Comparison of ENCODE assay signal across 2 fruit fly cellular contexts in the genomic region with DNA sequence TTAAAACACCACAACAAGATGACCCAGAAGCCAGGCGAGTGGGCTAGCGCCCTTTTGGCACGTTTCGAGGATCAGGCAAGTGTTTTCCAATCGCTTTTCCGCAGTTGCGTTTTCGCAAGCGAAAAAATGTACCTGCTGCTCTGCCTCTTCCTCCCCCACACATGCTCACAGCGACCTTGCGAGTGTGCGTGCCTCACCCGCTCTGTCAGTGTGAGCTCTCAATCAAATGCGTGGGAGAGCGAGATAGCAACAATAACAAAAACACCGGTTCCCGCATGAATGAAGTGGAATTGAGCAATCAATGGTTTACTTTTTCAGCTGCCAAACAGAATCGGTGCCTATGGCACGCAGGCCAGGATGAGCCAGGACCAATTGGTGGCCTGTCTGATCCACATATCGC.
TF ChIP-seq lines count a peak whose summit lies in the region.

No protein-coding gene starts in this region.

- no peak for TF ChIP-seq CTCF in whole organism, embryonic (GFP tag; optimal IDR thresholded peaks at IDR 0.05; lab: Kevin White, UChicago)

TF ChIP-seq in whole organism, embryonic, 481 proteins besides CTCF, POLR2A, EP300 and RAD21 (continues in another document):
- TF ChIP-seq Blimp-1 (GFP tag; optimal IDR thresholded peaks at IDR 0.05; lab: Kevin White, UChicago), result no peak
- TF ChIP-seq YL-1 (GFP tag; optimal IDR thresholded peaks at IDR 0.05; lab: Kevin White, UChicago), result peak; percentile 54
- no peak for TF ChIP-seq CG18011 (GFP tag; optimal IDR thresholded peaks at IDR 0.05; lab: Kevin White, UChicago)
- TF ChIP-seq CG31388 (GFP tag; optimal IDR thresholded peaks at IDR 0.05; lab: Kevin White, UChicago), result no peak
- no peak for TF ChIP-seq luna (GFP tag; optimal IDR thresholded peaks at IDR 0.05; lab: Kevin White, UChicago)
- no peak for TF ChIP-seq CG12299 (tag; optimal IDR thresholded peaks at IDR 0.05; lab: Kevin White, UChicago)
- TF ChIP-seq CG14860 (GFP tag; IDR thresholded peaks at IDR 0.05; lab: Robert Waterston, UW; ENCODE audit: partially characterized antibody), result no peak
- no peak for TF ChIP-seq CG18599 (GFP tag; optimal IDR thresholded peaks at IDR 0.05; lab: Kevin White, UChicago)
- no peak for TF ChIP-seq Max (GFP tag; optimal IDR thresholded peaks at IDR 0.05; lab: Kevin White, UChicago)
- TF ChIP-seq CG16863 (GFP tag; optimal IDR thresholded peaks at IDR 0.05; lab: Kevin White, UChicago), result no peak
- TF ChIP-seq CG17186 (GFP tag; optimal IDR thresholded peaks at IDR 0.05; lab: Kevin White, UChicago), result no peak
- TF ChIP-seq Dp (GFP tag; optimal IDR thresholded peaks at IDR 0.05; lab: Kevin White, UChicago), result no peak
- peak in 1 of 3 experiments; percentile 23 for TF ChIP-seq lola (GFP tag; optimal IDR thresholded peaks at IDR 0.05; lab: Kevin White, UChicago)
- no peak for TF ChIP-seq CG30020 (tag; optimal IDR thresholded peaks at IDR 0.05; lab: Kevin White, UChicago)
- TF ChIP-seq Trl (optimal IDR thresholded peaks at IDR 0.05; lab: Kevin White, UChicago), result peak in 1 of 2 experiments; percentile 21
- TF ChIP-seq Trl (GFP tag; optimal IDR thresholded peaks at IDR 0.05; lab: Kevin White, UChicago), result no peak
- no peak for TF ChIP-seq Hr51 (GFP tag; optimal IDR thresholded peaks at IDR 0.05; lab: Kevin White, UChicago)
- no peak for TF ChIP-seq Stat92E (GFP tag; optimal IDR thresholded peaks at IDR 0.05; lab: Kevin White, UChicago)
- no peak for TF ChIP-seq CG6175 (GFP tag; IDR thresholded peaks at IDR 0.05; lab: Robert Waterston, UW)
- TF ChIP-seq CG12219 (GFP tag; optimal IDR thresholded peaks at IDR 0.05; lab: Kevin White, UChicago), result no peak
- TF ChIP-seq exex (tag; optimal IDR thresholded peaks at IDR 0.05; lab: Kevin White, UChicago), result no peak
- no peak for TF ChIP-seq dm (GFP tag; optimal IDR thresholded peaks at IDR 0.05; lab: Kevin White, UChicago)
- TF ChIP-seq toy (GFP tag; IDR thresholded peaks at IDR 0.05; lab: Robert Waterston, UW), result no peak
- TF ChIP-seq sisA (GFP tag; IDR thresholded peaks at IDR 0.05; lab: Robert Waterston, UW), result no peak
- TF ChIP-seq CG13123 (GFP tag; optimal IDR thresholded peaks at IDR 0.05; lab: Kevin White, UChicago), result no peak
- TF ChIP-seq CG1832 (GFP tag; optimal IDR thresholded peaks at IDR 0.05; lab: Kevin White, UChicago), result peak; percentile 63
- no peak for TF ChIP-seq Mrtf (GFP tag; IDR thresholded peaks at IDR 0.05; lab: Robert Waterston, UW)
- TF ChIP-seq HHEX (GFP tag; optimal IDR thresholded peaks at IDR 0.05; lab: Kevin White, UChicago), result no peak
- no peak for TF ChIP-seq CG2129 (GFP tag; IDR thresholded peaks at IDR 0.05; lab: Robert Waterston, UW; ENCODE audit: partially characterized antibody)
- no peak for TF ChIP-seq schlank (tag; optimal IDR thresholded peaks at IDR 0.05; lab: Kevin White, UChicago)
- peak; percentile 16; the same call in 1 of the 2 replicates for TF ChIP-seq bbx (GFP tag; IDR thresholded peaks at IDR 0.05; lab: Robert Waterston, UW; ENCODE audit: partially characterized antibody)
- TF ChIP-seq slp2 (GFP tag; optimal IDR thresholded peaks at IDR 0.05; lab: Kevin White, UChicago), result no peak
- TF ChIP-seq scrt (GFP tag; optimal IDR thresholded peaks at IDR 0.05; lab: Kevin White, UChicago), result no peak
- no peak for TF ChIP-seq sob (GFP tag; IDR thresholded peaks at IDR 0.05; lab: Robert Waterston, UW)
- TF ChIP-seq run (tag; optimal IDR thresholded peaks at IDR 0.05; lab: Kevin White, UChicago), result no peak
- TF ChIP-seq Eip74EF (GFP tag; optimal IDR thresholded peaks at IDR 0.05; lab: Kevin White, UChicago), result no peak
- TF ChIP-seq ato (GFP tag; IDR thresholded peaks at IDR 0.05; lab: Robert Waterston, UW; ENCODE audit: partially characterized antibody), result no peak
- no peak for TF ChIP-seq NFAT (GFP tag; IDR thresholded peaks at IDR 0.05; lab: Robert Waterston, UW)
- no peak for TF ChIP-seq CG10462 (GFP tag; optimal IDR thresholded peaks at IDR 0.05; lab: Kevin White, UChicago)
- TF ChIP-seq sna (GFP tag; IDR thresholded peaks at IDR 0.05; lab: Robert Waterston, UW; ENCODE audit: partially characterized antibody), result no peak
- TF ChIP-seq CG12942 (GFP tag; optimal IDR thresholded peaks at IDR 0.05; lab: Kevin White, UChicago), result no peak
- TF ChIP-seq Atf6 (GFP tag; IDR thresholded peaks at IDR 0.05; lab: Robert Waterston, UW), result 0 out of 2 replicates have a peak, but pooled peaks have one; percentile 30
- peak; percentile 76 for TF ChIP-seq sr (GFP tag; IDR thresholded peaks at IDR 0.05; lab: Robert Waterston, UW)
- TF ChIP-seq mirr (GFP tag; optimal IDR thresholded peaks at IDR 0.05; lab: Kevin White, UChicago), result no peak

TF ChIP-seq in whole organism, prepupa, 60 proteins besides CTCF, POLR2A, EP300 and RAD21:
- TF ChIP-seq CG6163 (GFP tag; IDR thresholded peaks at IDR 0.05; lab: Robert Waterston, UW), result 0 out of 3 replicates have a peak, but pooled peaks have one; percentile 20
- no peak for TF ChIP-seq Sox14 (GFP tag; optimal IDR thresholded peaks at IDR 0.05; lab: Kevin White, UChicago)
- TF ChIP-seq spab (GFP tag; optimal IDR thresholded peaks at IDR 0.05; lab: Kevin White, UChicago), result no peak
